Worm (Caenorhabditis elegans): ENCODE measurements around the gene R02F2.1.

Gene R02F2.1

DNA sequence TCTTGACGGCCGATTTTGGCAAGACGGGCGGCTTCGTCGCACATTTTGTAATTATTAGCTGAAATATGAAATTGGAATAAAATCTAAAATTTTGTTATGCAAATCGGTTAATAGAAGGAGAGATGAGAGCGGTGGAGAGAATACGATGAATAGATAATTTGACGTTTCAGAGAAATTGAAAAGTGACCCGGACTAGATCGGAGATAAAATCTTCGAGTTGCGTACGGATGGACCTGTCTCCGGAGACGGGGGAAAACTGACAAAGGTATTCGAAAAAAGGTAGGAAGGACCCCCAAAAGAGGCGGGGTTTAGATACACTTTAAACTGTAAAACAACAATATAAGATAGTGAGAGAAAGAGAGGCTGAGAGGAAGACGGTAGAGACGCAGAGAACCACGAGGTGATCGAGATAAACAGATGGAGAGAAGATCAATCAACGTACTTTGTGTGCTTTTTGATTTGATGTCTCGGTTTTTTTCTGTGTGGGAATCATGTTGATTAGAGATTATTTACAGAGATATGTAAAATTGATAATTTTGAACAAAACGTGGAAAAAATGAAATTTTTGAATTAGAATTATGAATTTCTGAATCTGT lies 50.5 kb downstream of the R02F2.1 start, which contains the start of gene F09F7.6 (continued):
- peak; percentile 94 for TF ChIP-seq hlh-11 (tag; optimal IDR thresholded peaks at IDR 0.05)
- TF ChIP-seq nhr-11 (tag; optimal IDR thresholded peaks at IDR 0.05), result peak; percentile 67
- TF ChIP-seq lir-3 (tag; optimal IDR thresholded peaks at IDR 0.05), result no peak
- TF ChIP-seq fos-1 (tag; optimal IDR thresholded peaks at IDR 0.05), result no peak
- TF ChIP-seq ceh-62 (tag; optimal IDR thresholded peaks at IDR 0.05), result no peak

DNA sequence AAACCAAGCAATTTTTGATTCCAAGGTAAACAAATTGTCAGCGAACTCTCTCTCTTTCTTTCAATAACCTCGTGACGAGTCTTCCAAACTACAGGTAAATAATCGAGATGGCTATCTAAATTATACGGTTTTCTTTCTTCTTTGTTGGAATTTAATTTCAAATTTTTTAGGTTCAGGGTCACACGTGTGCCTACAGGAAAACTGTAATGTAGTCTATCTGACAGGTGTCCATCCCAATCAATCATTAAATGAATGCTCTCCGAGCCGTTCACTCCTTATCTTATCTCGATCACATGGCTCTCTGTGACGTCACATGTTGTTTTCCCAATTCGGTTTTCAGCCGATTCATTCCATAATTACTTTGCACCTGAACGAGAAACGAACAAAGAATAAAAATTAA lies 51.4 kb downstream of the R02F2.1 start:
- TF ChIP-seq lin-1 (GFP tag; IDR thresholded peaks at IDR 0.05) (peak; percentile 71; the same call in 1 of the 2 replicates), lsy-2 (tag; optimal IDR thresholded peaks at IDR 0.05) (peak in 1 of 2 experiments; percentile 29), ceh-20 (GFP tag; IDR thresholded peaks at IDR 0.05) (peak; percentile 31; the same call in 1 of the 2 replicates), mdt-29 (GFP tag; IDR thresholded peaks at IDR 0.05) (peak; percentile 80; the same call in 1 of the 2 replicates), nhr-28 (tag; optimal IDR thresholded peaks at IDR 0.05) (peak; percentile 70), php-3 (GFP tag; IDR thresholded peaks at IDR 0.05) (peak; percentile 84), lin-13 (GFP tag; optimal IDR thresholded peaks at IDR 0.05) (no peak), unc-62 (GFP tag; optimal IDR thresholded peaks at IDR 0.05 in 1 of 2) (peak; percentile 5 to 26), unc-62 (tag; optimal IDR thresholded peaks at IDR 0.05) (no peak), hlh-30 (tag; optimal IDR thresholded peaks at IDR 0.05; ENCODE audit: insufficient read depth) (peak; percentile 44), nhr-76 (tag; optimal IDR thresholded peaks at IDR 0.05) (no peak), nhr-42 (GFP tag; IDR thresholded peaks at IDR 0.05) (0 out of 2 replicates have a peak, but pooled peaks have one; percentile 13), dve-1 (tag; optimal IDR thresholded peaks at IDR 0.05; ENCODE audit: insufficient read depth) (peak; percentile 93), nhr-102 (tag; optimal IDR thresholded peaks at IDR 0.05) (peak; percentile 64), hlh-11 (tag; optimal IDR thresholded peaks at IDR 0.05) (peak; percentile 77), tra-1 (GFP tag; IDR thresholded peaks at IDR 0.05) (peak; percentile 72), pha-4 (GFP tag; IDR thresholded peaks at IDR 0.05) (0 out of 2 replicates have a peak, but pooled peaks have one; percentile 23), pha-4 (tag; optimal IDR thresholded peaks at IDR 0.05) (no peak), mdl-1 (tag; optimal IDR thresholded peaks at IDR 0.05) (peak in 1 of 2 experiments; percentile 5), dmd-6 (GFP tag; IDR thresholded peaks at IDR 0.05) (peak; percentile 89), lin-39 (tag; optimal IDR thresholded peaks at IDR 0.05) (no peak), mes-2 (tag; optimal IDR thresholded peaks at IDR 0.05; ENCODE audit: poor library complexity, severe bottlenecking) (peak; percentile 16), mxl-2 (GFP tag; conservative IDR thresholded peaks at IDR 0.05) (no peak), nhr-48 (tag; optimal IDR thresholded peaks at IDR 0.05) (peak; percentile 27), mep-1 (tag; optimal IDR thresholded peaks at IDR 0.05) (peak; percentile 40), nhr-77 (tag; optimal IDR thresholded peaks at IDR 0.05) (peak; percentile 55), daf-16 (GFP tag; optimal IDR thresholded peaks at IDR 0.05) (peak in 1 of 2 experiments; percentile 91), daf-16 (tag; optimal IDR thresholded peaks at IDR 0.05) (peak; percentile 92), R02D3.7 (tag; optimal IDR thresholded peaks at IDR 0.05) (no peak), aly-2 (tag; optimal IDR thresholded peaks at IDR 0.05) (no peak), lin-38 (GFP tag; IDR thresholded peaks at IDR 0.05) (peak; percentile 28; the same call in 1 of the 2 replicates), Y75B8A.6 (GFP tag; IDR thresholded peaks at IDR 0.05) (0 out of 2 replicates have a peak, but pooled peaks have one; percentile 42)

DNA sequence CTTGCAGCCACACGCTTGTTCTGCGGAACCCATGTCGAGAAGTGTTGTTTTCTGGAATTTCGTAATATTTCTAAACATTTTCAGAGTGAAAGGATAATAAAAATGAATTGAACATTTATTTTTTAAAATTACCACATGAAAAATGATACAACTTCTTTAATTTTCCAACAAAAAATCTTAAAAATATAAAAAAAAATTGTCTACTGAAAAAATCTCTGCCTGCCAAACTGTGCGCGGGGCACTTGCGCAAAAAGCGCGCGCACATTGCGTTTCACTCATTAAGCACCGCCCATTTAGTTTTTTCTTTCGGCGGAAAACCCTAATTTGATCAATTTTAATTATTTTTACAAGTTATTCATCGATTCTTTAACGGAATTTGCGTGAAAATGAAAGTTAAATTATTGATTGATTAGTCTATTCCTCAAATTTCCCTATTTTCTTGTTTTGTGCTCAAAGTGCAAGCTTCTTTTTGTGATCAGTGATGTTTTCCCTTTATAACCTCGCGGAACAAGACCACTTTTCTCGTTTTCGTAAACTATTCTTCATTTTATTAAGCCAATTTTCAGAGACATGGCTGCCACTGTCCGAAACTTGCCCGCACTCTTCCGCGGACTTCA lies 53.3 kb downstream of the R02F2.1 start, which contains the start of the genes nmad-1 and hach-1:
TSS of gene nmad-1 (minus strand) at position 51 of the 617 bp plus-strand sequence.
TSS of gene hach-1 (plus strand) at position 567 of the 617 bp plus-strand sequence.
- TF ChIP-seq nhr-77 (tag; optimal IDR thresholded peaks at IDR 0.05) (peak; percentile 14), dve-1 (tag; optimal IDR thresholded peaks at IDR 0.05; ENCODE audit: insufficient read depth) (peak; percentile 79), ceh-28 (tag; optimal IDR thresholded peaks at IDR 0.05) (peak; percentile 34), gei-8 (GFP tag; optimal IDR thresholded peaks at IDR 0.05) (no peak), egl-27 (tag; optimal IDR thresholded peaks at IDR 0.05) (no peak), tag-97 (GFP tag; IDR thresholded peaks at IDR 0.05) (no peak), rbr-2 (tag; optimal IDR thresholded peaks at IDR 0.05) (peak; percentile 75), lin-29 (GFP tag; IDR thresholded peaks at IDR 0.05) (no peak), aly-2 (tag; optimal IDR thresholded peaks at IDR 0.05) (no peak), daf-19 (GFP tag; conservative IDR thresholded peaks at IDR 0.05) (0 out of 2 replicates have a peak, but pooled peaks have one; percentile 48), ztf-11 (tag; optimal IDR thresholded peaks at IDR 0.05) (no peak), ZK546.5 (tag; optimal IDR thresholded peaks at IDR 0.05) (no peak), lsy-2 (tag; optimal IDR thresholded peaks at IDR 0.05) (peak in 1 of 2 experiments; percentile 81), zfp-2 (tag; optimal IDR thresholded peaks at IDR 0.05) (peak; percentile 13), nhr-102 (tag; optimal IDR thresholded peaks at IDR 0.05) (peak; percentile 68), unc-130 (GFP tag; optimal IDR thresholded peaks at IDR 0.05) (peak; percentile 53), mep-1 (tag; optimal IDR thresholded peaks at IDR 0.05) (peak; percentile 87), nhr-42 (GFP tag; IDR thresholded peaks at IDR 0.05) (0 out of 2 replicates have a peak, but pooled peaks have one; percentile 46)
